Worm (Caenorhabditis elegans): ENCODE results near the gene ZC250.2.

ce11 chrV:5785372-5785771 is 6.8 kb upstream of the ZC250.2 start, which contains the start of gene F44E7.7:
- no peak for TF ChIP-seq egl-43 (GFP tag; IDR thresholded peaks at IDR 0.05)
- TF ChIP-seq dpl-1 (GFP tag; optimal IDR thresholded peaks at IDR 0.05), result no peak
- no peak for TF ChIP-seq fos-1 (tag; optimal IDR thresholded peaks at IDR 0.05)
- TF ChIP-seq mdt-29 (GFP tag; IDR thresholded peaks at IDR 0.05), result no peak
- TF ChIP-seq mdl-1 (tag; optimal IDR thresholded peaks at IDR 0.05), result no peak
- TF ChIP-seq ama-1 (optimal IDR thresholded peaks at IDR 0.05), result no peak
- no peak for TF ChIP-seq unc-62 (GFP tag; optimal IDR thresholded peaks at IDR 0.05 in 1 of 2)
- TF ChIP-seq unc-62 (tag; optimal IDR thresholded peaks at IDR 0.05), result no peak
- no peak for TF ChIP-seq aly-2 (tag; optimal IDR thresholded peaks at IDR 0.05)
- TF ChIP-seq F10B5.3 (tag; optimal IDR thresholded peaks at IDR 0.05), result no peak
- no peak for TF ChIP-seq zfp-2 (tag; optimal IDR thresholded peaks at IDR 0.05)
- TF ChIP-seq nhr-28 (tag; optimal IDR thresholded peaks at IDR 0.05), result no peak
- no peak for TF ChIP-seq ceh-20 (GFP tag; IDR thresholded peaks at IDR 0.05)
- no peak for TF ChIP-seq zag-1 (tag; optimal IDR thresholded peaks at IDR 0.05)
- no peak for TF ChIP-seq mxl-2 (GFP tag; conservative IDR thresholded peaks at IDR 0.05)
